Fruit fly (Drosophila melanogaster): ENCODE results near the gene CG33230.

dm6 chr3L:1584003-1584402 is 34.2 kb upstream of the CG33230 start:
- no peak for TF ChIP-seq CTCF (optimal IDR thresholded peaks at IDR 0.05)
- TF ChIP-seq CG8478 (optimal IDR thresholded peaks at IDR 0.05), result no peak

Measured in S2 (cell line).